Fruit fly (Drosophila melanogaster) whole organism, larva: ENCODE results near the gene CG18754.

Experiments
- noc ChIP-seq: fragments of 200-800 bp; sonication (Bioruptor generic); optimal IDR thresholded peaks from 3 replicates; lab custom pipeline; 2019; ENCODE audit warnings: missing biosample characterization, mild to moderate bottlenecking, missing genetic modification characterization, moderate library complexity

Gene CG18754

dm6 chr3R:23683757-23684156 is at the start of gene CG18754:
Gene CG18754, plus strand, starts transcription at chr3R:23684057.
- TF ChIP-seq noc, result no peak

dm6 chr3R:23634789-23635188 is 49.1 kb upstream of the CG18754 start:
- no peak for TF ChIP-seq noc

dm6 chr3R:23637277-23637676 is 46.6 kb upstream of the CG18754 start:
- TF ChIP-seq noc, result no peak

- TF ChIP-seq noc, result no peak
Observed at dm6 chr3R:23638351-23638750, 45.5 kb upstream of the CG18754 start.

dm6 chr3R:23639583-23639982 is 44.3 kb upstream of the CG18754 start:
- TF ChIP-seq noc, result no peak

- TF ChIP-seq noc, result no peak
Observed at dm6 chr3R:23642836-23643235, 41.0 kb upstream of the CG18754 start.

dm6 chr3R:23646183-23646582 is 37.7 kb upstream of the CG18754 start:
- no peak for TF ChIP-seq noc

dm6 chr3R:23649831-23650230 is 34.0 kb upstream of the CG18754 start:
- TF ChIP-seq noc, result no peak

dm6 chr3R:23652525-23653108 is 31.2 kb upstream of the CG18754 start:
- peak; percentile 89 for TF ChIP-seq noc

dm6 chr3R:23655501-23655900 is 28.4 kb upstream of the CG18754 start:
- TF ChIP-seq noc, result no peak

dm6 chr3R:23657357-23658318 is 26.2 kb upstream of the CG18754 start:
- peak; percentile 58 for TF ChIP-seq noc

- no peak for TF ChIP-seq noc
Observed at dm6 chr3R:23658948-23659347, 24.9 kb upstream of the CG18754 start.

- no peak for TF ChIP-seq noc
Observed at dm6 chr3R:23659598-23659997, 24.3 kb upstream of the CG18754 start.

dm6 chr3R:23662782-23663181 is 21.1 kb upstream of the CG18754 start:
- no peak for TF ChIP-seq noc

- TF ChIP-seq noc, result no peak
Observed at dm6 chr3R:23664437-23664836, 19.4 kb upstream of the CG18754 start.

- TF ChIP-seq noc, result no peak
Observed at dm6 chr3R:23666672-23667211, 17.1 kb upstream of the CG18754 start.

- TF ChIP-seq noc, result no peak
Observed at dm6 chr3R:23667451-23667850, 16.4 kb upstream of the CG18754 start.

- TF ChIP-seq noc, result peak; percentile 9
Observed at dm6 chr3R:23668583-23668982, 15.3 kb upstream of the CG18754 start.
